Fruit fly (Drosophila melanogaster): Measurements from ENCODE around the gene Dic61B.

Dic61B gene

dm6 chr3L:184251-184650 is 31.9 kb upstream of the Dic61B start, which contains the start of the genes CG34140, Mkp and Mtch (continued):
- TF ChIP-seq CG9139 (GFP tag; optimal IDR thresholded peaks at IDR 0.05) (no peak), svp (GFP tag) (peak; percentile 98), CG8632 (GFP tag; optimal IDR thresholded peaks at IDR 0.05) (peak; percentile 67), fd85E (GFP tag; optimal IDR thresholded peaks at IDR 0.05) (peak; percentile 53), Hr4 (GFP tag; optimal IDR thresholded peaks at IDR 0.05) (no peak), CG31627 (GFP tag; optimal IDR thresholded peaks at IDR 0.05) (peak; percentile 89), Gug (GFP tag; IDR thresholded peaks at IDR 0.05) (peak; percentile 72), CG4318 (GFP tag; optimal IDR thresholded peaks at IDR 0.05) (no peak), CG15336 (GFP tag; IDR thresholded peaks at IDR 0.05) (no peak), CG11902 (GFP tag; optimal IDR thresholded peaks at IDR 0.05) (peak; percentile 70), CG3032 (tag; optimal IDR thresholded peaks at IDR 0.05) (peak; percentile 78), CG32006 (GFP tag; optimal IDR thresholded peaks at IDR 0.05) (no peak)

- TF ChIP-seq Ets21C (GFP tag; optimal IDR thresholded peaks at IDR 0.05) (no peak), dac (GFP tag; optimal IDR thresholded peaks at IDR 0.05) (no peak), CG6163 (GFP tag; IDR thresholded peaks at IDR 0.05) (0 out of 3 replicates have a peak, but pooled peaks have one; percentile 3)
These were observed 27.8 kb upstream of the Dic61B start for dm6 chr3L:180262-180543.

- TF ChIP-seq esn (GFP tag; optimal IDR thresholded peaks at IDR 0.05) = no peak
- no peak for TF ChIP-seq salr (GFP tag; optimal IDR thresholded peaks at IDR 0.05)
- TF ChIP-seq CG11294 (GFP tag; IDR thresholded peaks at IDR 0.05) = no peak
- peak; percentile 10 for TF ChIP-seq CG6276 (GFP tag; optimal IDR thresholded peaks at IDR 0.05)
- no peak for TF ChIP-seq achi (GFP tag; optimal IDR thresholded peaks at IDR 0.05)
- TF ChIP-seq dac (GFP tag; optimal IDR thresholded peaks at IDR 0.05) = no peak
- no peak for TF ChIP-seq fd85E (GFP tag; optimal IDR thresholded peaks at IDR 0.05)
- no peak for TF ChIP-seq OdsH (GFP tag; optimal IDR thresholded peaks at IDR 0.05)
- TF ChIP-seq Hr38 (GFP tag; optimal IDR thresholded peaks at IDR 0.05) = no peak
- TF ChIP-seq CG6163 (GFP tag; IDR thresholded peaks at IDR 0.05) = 0 out of 3 replicates have a peak, but pooled peaks have one; percentile 32
- no peak for TF ChIP-seq CG34406 (GFP tag; optimal IDR thresholded peaks at IDR 0.05)
- peak; percentile 21 for TF ChIP-seq CG1621 (tag; optimal IDR thresholded peaks at IDR 0.05)
- peak; percentile 47 for TF ChIP-seq dsx (GFP tag; optimal IDR thresholded peaks at IDR 0.05; ENCODE audit: poor library complexity, severe bottlenecking)
- TF ChIP-seq lz (GFP tag; optimal IDR thresholded peaks at IDR 0.05) = no peak
- TF ChIP-seq net (GFP tag; optimal IDR thresholded peaks at IDR 0.05) = no peak
- TF ChIP-seq CG3032 (tag; optimal IDR thresholded peaks at IDR 0.05) = no peak
- TF ChIP-seq Eip93F (GFP tag; optimal IDR thresholded peaks at IDR 0.05) = no peak
- TF ChIP-seq CG9139 (GFP tag; optimal IDR thresholded peaks at IDR 0.05) = no peak
- TF ChIP-seq CG7368 (GFP tag; optimal IDR thresholded peaks at IDR 0.05) = no peak
- TF ChIP-seq spab (GFP tag; optimal IDR thresholded peaks at IDR 0.05) = no peak
- TF ChIP-seq CG6808 (GFP tag; optimal IDR thresholded peaks at IDR 0.05) = no peak
- no peak for TF ChIP-seq CG4318 (GFP tag; optimal IDR thresholded peaks at IDR 0.05)
- no peak for TF ChIP-seq Sox15 (GFP tag; optimal IDR thresholded peaks at IDR 0.05)
- peak in 1 of 2 experiments; percentile 22 for TF ChIP-seq ss (GFP tag; optimal IDR thresholded peaks at IDR 0.05)
- TF ChIP-seq CG6792 (GFP tag; optimal IDR thresholded peaks at IDR 0.05) = no peak
- no peak for TF ChIP-seq Ets96B (tag; optimal IDR thresholded peaks at IDR 0.05)
- TF ChIP-seq CG8319 (GFP tag; optimal IDR thresholded peaks at IDR 0.05) = no peak
- TF ChIP-seq CG11762 (GFP tag; optimal IDR thresholded peaks at IDR 0.05; ENCODE audit: insufficient read depth) = no peak
- no peak for TF ChIP-seq CG31627 (GFP tag; optimal IDR thresholded peaks at IDR 0.05)
- TF ChIP-seq CG6854 (GFP tag; optimal IDR thresholded peaks at IDR 0.05) = peak; percentile 20
- TF ChIP-seq CG16779 (tag; optimal IDR thresholded peaks at IDR 0.05) = no peak
- no peak for TF ChIP-seq fkh (GFP tag; optimal IDR thresholded peaks at IDR 0.05)
- TF ChIP-seq Lpt (GFP tag; optimal IDR thresholded peaks at IDR 0.05) = no peak
- TF ChIP-seq CG3919 (GFP tag; optimal IDR thresholded peaks at IDR 0.05) = no peak
- TF ChIP-seq CG15336 (GFP tag; IDR thresholded peaks at IDR 0.05) = peak; percentile 26; the same call in 1 of the 2 replicates
- no peak for TF ChIP-seq Gug (GFP tag; IDR thresholded peaks at IDR 0.05)
- no peak for TF ChIP-seq Eip75B (GFP tag; optimal IDR thresholded peaks at IDR 0.05)
- no peak for TF ChIP-seq topi (GFP tag; optimal IDR thresholded peaks at IDR 0.05)
- peak; percentile 51 for TF ChIP-seq CG32006 (GFP tag; optimal IDR thresholded peaks at IDR 0.05)
- no peak for TF ChIP-seq CG8632 (GFP tag; optimal IDR thresholded peaks at IDR 0.05)
These were observed 27.3 kb upstream of the Dic61B start, which contains the start of gene CG13875 for dm6 chr3L:179490-180261. Gene CG13875 (plus strand): TSS chr3L:179923.

All from whole organism, prepupa.